Worm (Caenorhabditis elegans) whole organism, young adult: ENCODE measurements around the gene C44H9.4.
A peak's percentile ranks its signal among the peaks of the same experiment; 100 is the strongest.

Source experiments
- C06A6.2 ChIP-seq: fragments of 200-800 bp; sonication (Bioruptor generic); conservative IDR thresholded peaks from 2 replicates; pipeline ENCODE4 v1.3.6; 2022; ENCODE audit warnings: missing genetic modification characterization, missing compliant biosample characterization
- F10E7.11 ChIP-seq: sonication (generic microtip); optimal IDR thresholded peaks from 2 replicates; lab custom pipeline; 2017; ENCODE audit warnings: mild to moderate bottlenecking, missing genetic modification characterization, moderate library complexity, missing compliant biosample characterization
- F22D6.2 ChIP-seq: sonication (generic microtip); optimal IDR thresholded peaks from 2 replicates; lab custom pipeline; 2016; ENCODE audit warnings: mild to moderate bottlenecking, missing genetic modification characterization, missing compliant biosample characterization
- F23B12.7 ChIP-seq: sonication (generic microtip); optimal IDR thresholded peaks from 2 replicates; lab custom pipeline; 2017; ENCODE audit warnings: missing genetic modification characterization, mild to moderate bottlenecking, missing compliant biosample characterization, antibody characterized with exemption, moderate library complexity; ENCODE audit not compliant: insufficient read depth
- F39B2.1 ChIP-seq: fragments of 200-800 bp; sonication (Bioruptor generic); IDR thresholded peaks from 2 replicates; pipeline ENCODE4 v1.3.6; 2022; ENCODE audit warnings: missing genetic modification reagents, missing genetic modification characterization, missing compliant biosample characterization
- K11D2.4 ChIP-seq: fragments of 200-800 bp; sonication (Bioruptor generic); IDR thresholded peaks from 2 replicates; pipeline ENCODE4 v1.3.6; 2022; ENCODE audit warnings: missing genetic modification reagents, missing genetic modification characterization, missing compliant biosample characterization
- K12H6.12 ChIP-seq: fragments of 200-800 bp; sonication (Bioruptor generic); optimal IDR thresholded peaks from 2 replicates; lab custom pipeline; 2018; ENCODE audit warnings: mild to moderate bottlenecking, missing genetic modification characterization, missing compliant biosample characterization
- Y67H2A.10 ChIP-seq: fragments of 200-800 bp; sonication (Bioruptor generic); conservative IDR thresholded peaks from 2 replicates; pipeline ENCODE4 v1.3.6; 2022; ENCODE audit warnings: missing genetic modification reagents, missing genetic modification characterization, missing compliant biosample characterization
- Y95B8A.8 ChIP-seq: fragments of 200-800 bp; sonication (Bioruptor generic); IDR thresholded peaks from 2 replicates; pipeline ENCODE4 v1.3.6; 2022; ENCODE audit warnings: missing genetic modification reagents, missing genetic modification characterization, missing compliant biosample characterization
- ama-1 ChIP-seq, 3 experiments: fragments of 150-350 bp in 1 of 3; sonication (generic microtip) in 2 of 3; optimal IDR thresholded peaks; 2 replicates each; lab custom pipeline; 2014 to 2018; ENCODE audit warnings: missing biosample characterization in 2 of 3, missing genetic modification characterization in 2 of 3, missing genetic modification reagents in 2 of 3
- attf-5 ChIP-seq: fragments of 200-800 bp; sonication (Bioruptor generic); optimal IDR thresholded peaks from 2 replicates; lab custom pipeline; 2018; ENCODE audit warnings: mild to moderate bottlenecking, missing genetic modification characterization, missing compliant biosample characterization
- bed-2 ChIP-seq: fragments of 200-800 bp; sonication (Bioruptor generic); IDR thresholded peaks from 2 replicates; pipeline ENCODE4 v1.3.6; 2022; ENCODE audit warnings: missing genetic modification reagents, missing genetic modification characterization, missing compliant biosample characterization
- ccch-3 ChIP-seq: fragments of 200-800 bp; sonication (Bioruptor generic); optimal IDR thresholded peaks from 2 replicates; lab custom pipeline; 2018; ENCODE audit warnings: mild to moderate bottlenecking, missing genetic modification characterization, missing compliant biosample characterization
- cebp-1 ChIP-seq, 2 experiments: fragments of 200-800 bp in 1 of 2; sonication (Bioruptor generic) in 1 of 2; sonication (generic microtip) in 1 of 2; IDR thresholded peaks in 1 of 2; optimal IDR thresholded peaks in 1 of 2; 2 replicates each; pipeline versions ENCODE4 v1.3.6 to Lab custom; 2017 to 2022; ENCODE audit warnings: missing compliant biosample characterization in 2 of 2, missing genetic modification characterization in 2 of 2, mild to moderate bottlenecking in 1 of 2, missing genetic modification reagents in 1 of 2, moderate library complexity in 1 of 2
- cebp-2 ChIP-seq: fragments of 200-800 bp; sonication (Bioruptor generic); IDR thresholded peaks from 2 replicates; pipeline ENCODE4 v1.3.6; 2022; ENCODE audit warnings: missing genetic modification characterization, missing compliant biosample characterization
- ceh-40 ChIP-seq: fragments of 200-800 bp; sonication (Bioruptor generic); IDR thresholded peaks from 2 replicates; pipeline ENCODE4 v1.3.6; 2022; ENCODE audit warnings: missing genetic modification characterization, missing compliant biosample characterization
- ceh-58 ChIP-seq: fragments of 200-800 bp; sonication (Bioruptor generic); IDR thresholded peaks from 2 replicates; pipeline ENCODE4 v1.3.6; 2022; ENCODE audit warnings: missing genetic modification characterization, missing compliant biosample characterization
- chd-7 ChIP-seq: sonication (generic microtip); optimal IDR thresholded peaks from 2 replicates; lab custom pipeline; 2016; ENCODE audit warnings: mild to moderate bottlenecking, missing genetic modification characterization, moderate library complexity, missing compliant biosample characterization
- die-1 ChIP-seq: sonication (generic microtip); optimal IDR thresholded peaks from 2 replicates; lab custom pipeline; 2016; ENCODE audit warnings: missing genotype, mild to moderate bottlenecking, missing genetic modification characterization, missing compliant biosample characterization
- dox-1 ChIP-seq: fragments of 200-800 bp; sonication (Bioruptor generic); IDR thresholded peaks from 2 replicates; pipeline ENCODE4 v1.3.6; 2022; ENCODE audit warnings: missing genetic modification reagents, missing genetic modification characterization, missing compliant biosample characterization
- dpl-1 ChIP-seq: fragments of 150-350 bp; optimal IDR thresholded peaks from 2 replicates; lab custom pipeline; 2014; ENCODE audit warnings: missing biosample characterization, missing genetic modification reagents, missing genetic modification characterization
- fkh-3 ChIP-seq: sonication (generic microtip); optimal IDR thresholded peaks from 2 replicates; lab custom pipeline; 2016; ENCODE audit warnings: mild to moderate bottlenecking, missing genetic modification characterization, missing compliant biosample characterization
- gei-17 ChIP-seq: fragments of 200-800 bp; sonication (Bioruptor generic); optimal IDR thresholded peaks from 2 replicates; lab custom pipeline; 2018; ENCODE audit warnings: mild to moderate bottlenecking, missing genetic modification characterization, missing compliant biosample characterization
- him-1 ChIP-seq: sonication (generic microtip); optimal IDR thresholded peaks from 2 replicates; lab custom pipeline; 2016; ENCODE audit warnings: missing genotype, missing genetic modification reagents, missing genetic modification characterization, missing compliant biosample characterization
- hlh-12 ChIP-seq: sonication (generic microtip); optimal IDR thresholded peaks from 2 replicates; lab custom pipeline; 2016; ENCODE audit warnings: missing genetic modification characterization, missing compliant biosample characterization
- hrde-1 ChIP-seq: sonication (generic microtip); optimal IDR thresholded peaks from 2 replicates; lab custom pipeline; 2016; ENCODE audit warnings: missing genetic modification characterization, mild to moderate bottlenecking, missing compliant biosample characterization, moderate library complexity, missing genotype, missing genetic modification reagents, borderline replicate concordance
- hsf-1 ChIP-seq: fragments of 200-800 bp; sonication (Bioruptor generic); IDR thresholded peaks from 2 replicates; pipeline ENCODE4 v1.3.6; 2022; ENCODE audit warnings: missing genetic modification reagents, missing genetic modification characterization, missing compliant biosample characterization
- lsy-27 ChIP-seq: sonication (generic microtip); optimal IDR thresholded peaks from 2 replicates; lab custom pipeline; 2017; ENCODE audit warnings: missing genetic modification characterization, mild to moderate bottlenecking, missing compliant biosample characterization, antibody characterized with exemption, missing genotype, borderline replicate concordance; ENCODE audit not compliant: insufficient read depth
- madf-10 ChIP-seq: sonication (generic microtip); optimal IDR thresholded peaks from 2 replicates; lab custom pipeline; 2016; ENCODE audit warnings: mild to moderate bottlenecking, missing genetic modification characterization, missing compliant biosample characterization
- madf-3 ChIP-seq: fragments of 200-800 bp; sonication (Bioruptor generic); IDR thresholded peaks from 2 replicates; pipeline ENCODE4 v1.3.6; 2022; ENCODE audit warnings: missing genetic modification reagents, missing genetic modification characterization, missing compliant biosample characterization
- mel-28 ChIP-seq: sonication (generic microtip); optimal IDR thresholded peaks from 2 replicates; lab custom pipeline; 2016; ENCODE audit warnings: borderline replicate concordance, mild to moderate bottlenecking, missing genetic modification characterization, missing compliant biosample characterization
- mes-4 ChIP-seq: sonication (generic microtip); optimal IDR thresholded peaks from 2 replicates; lab custom pipeline; 2016; ENCODE audit warnings: missing genotype, missing genetic modification characterization, missing compliant biosample characterization
- nhr-120 ChIP-seq: fragments of 200-800 bp; sonication (Bioruptor generic); IDR thresholded peaks from 2 replicates; pipeline ENCODE4 v1.3.6; 2022; ENCODE audit warnings: missing genetic modification characterization, missing compliant biosample characterization
- nhr-27 ChIP-seq: fragments of 200-800 bp; sonication (Bioruptor generic); optimal IDR thresholded peaks from 2 replicates; lab custom pipeline; 2018; ENCODE audit warnings: mild to moderate bottlenecking, missing genetic modification characterization, moderate library complexity, missing compliant biosample characterization
- nhr-80 ChIP-seq: sonication (generic microtip); optimal IDR thresholded peaks from 2 replicates; lab custom pipeline; 2016; ENCODE audit warnings: missing genetic modification characterization, missing compliant biosample characterization
- pbrm-1 ChIP-seq: fragments of 200-800 bp; sonication (Bioruptor generic); IDR thresholded peaks from 2 replicates; pipeline ENCODE4 v1.3.6; 2022; ENCODE audit warnings: missing genetic modification reagents, missing genetic modification characterization, missing compliant biosample characterization
- pha-4 ChIP-seq: fragments of 150-350 bp; sonication (generic microtip); optimal IDR thresholded peaks from 2 replicates; lab custom pipeline; 2014; ENCODE audit warnings: missing biosample characterization, missing genetic modification reagents, missing genetic modification characterization
- snpc-1.3 ChIP-seq: sonication (generic microtip); optimal IDR thresholded peaks from 2 replicates; lab custom pipeline; 2017; ENCODE audit warnings: missing genetic modification characterization, mild to moderate bottlenecking, missing compliant biosample characterization, antibody characterized with exemption, moderate library complexity, missing genotype, missing genetic modification reagents; ENCODE audit not compliant: insufficient read depth
- tbp1 ChIP-seq: fragments of 200-800 bp; sonication (Bioruptor generic); optimal IDR thresholded peaks from 2 replicates; lab custom pipeline; 2018; ENCODE audit warnings: mild to moderate bottlenecking, missing genetic modification characterization, missing compliant biosample characterization
- zfh-2 ChIP-seq: fragments of 200-800 bp; sonication (Bioruptor generic); conservative IDR thresholded peaks from 2 replicates; pipeline ENCODE4 v1.3.6; 2022; ENCODE audit warnings: missing genetic modification reagents, missing genetic modification characterization, missing compliant biosample characterization
- ztf-18 ChIP-seq: sonication (generic microtip); optimal IDR thresholded peaks from 2 replicates; lab custom pipeline; 2016; ENCODE audit warnings: missing genotype, mild to moderate bottlenecking, missing genetic modification characterization, missing compliant biosample characterization

C44H9.4 gene

ce11 chrV:12815386-12815785 is 20.1 kb upstream of the C44H9.4 start:
- TF ChIP-seq pha-4 (peak; percentile 9), mel-28 (tag; lab: Kevin White, UChicago) (no peak), madf-3 (GFP tag; lab: Robert Waterston, UW) (no peak)

ce11 chrV:12816672-12817071 is 18.8 kb upstream of the C44H9.4 start:
- no peak for TF ChIP-seq lsy-27 (tag; lab: Kevin White, UChicago)
- TF ChIP-seq him-1 (tag; lab: Kevin White, UChicago), result no peak
- no peak for TF ChIP-seq ama-1 (optimal IDR thresholded peaks at IDR 0.05; lab: Kevin White, UChicago)
- peak in 1 of 2 experiments; percentile 66 for TF ChIP-seq ama-1 (GFP tag; optimal IDR thresholded peaks at IDR 0.05; lab: Kevin White, UChicago)
- no peak for TF ChIP-seq cebp-2 (GFP tag; lab: Robert Waterston, UW)
- TF ChIP-seq, all 124 proteins: peak for 1

DNA sequence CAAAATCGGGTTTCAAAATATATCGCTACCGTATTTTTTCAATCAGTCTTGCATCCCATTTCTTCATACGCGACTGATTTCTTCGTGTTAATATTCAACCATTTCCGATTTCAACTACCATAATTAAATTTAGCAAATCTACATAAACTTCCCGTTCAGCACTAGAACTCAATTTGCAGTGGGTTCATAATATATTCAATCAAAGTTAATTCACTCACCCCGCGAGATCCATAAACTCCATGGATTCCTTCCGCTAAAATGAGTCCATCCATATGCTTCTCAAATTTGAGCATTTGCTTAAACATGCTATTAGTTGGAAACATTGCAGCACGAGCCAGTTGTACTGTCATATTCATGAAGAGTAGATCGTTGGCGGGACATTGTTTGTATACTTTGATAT is 17.0 kb upstream of the C44H9.4 start:
- no peak for TF ChIP-seq nhr-27

- TF ChIP-seq gei-17 (GFP tag; lab: Kevin White, UChicago) (no peak), fkh-3 (tag; lab: Kevin White, UChicago) (no peak), mel-28 (tag; lab: Kevin White, UChicago) (no peak), dpl-1 (GFP tag; lab: Kevin White, UChicago) (no peak), F23B12.7 (tag; lab: Kevin White, UChicago) (no peak), dox-1 (0 out of 2 replicates have a peak, but pooled peaks have one; percentile 39), ceh-40 (GFP tag; lab: Robert Waterston, UW) (no peak), Y95B8A.8 (no peak), ccch-3 (GFP tag; lab: Kevin White, UChicago) (no peak), nhr-120 (GFP tag; lab: Robert Waterston, UW) (no peak), tbp1 (no peak), hlh-12 (tag; lab: Kevin White, UChicago) (no peak), lsy-27 (tag; lab: Kevin White, UChicago) (no peak), F39B2.1 (no peak), nhr-80 (tag; lab: Kevin White, UChicago) (no peak), hsf-1 (GFP tag; lab: Robert Waterston, UW) (no peak), pbrm-1 (GFP tag; lab: Robert Waterston, UW) (peak; percentile 57; the same call in 1 of the 2 replicates), bed-2 (GFP tag; lab: Robert Waterston, UW) (no peak), chd-7 (tag; lab: Kevin White, UChicago) (no peak), ama-1 (optimal IDR thresholded peaks at IDR 0.05; lab: Kevin White, UChicago) (no peak), ama-1 (GFP tag; optimal IDR thresholded peaks at IDR 0.05; lab: Kevin White, UChicago) (no peak), ztf-18 (tag; lab: Kevin White, UChicago) (peak; percentile 4), ceh-58 (GFP tag; lab: Robert Waterston, UW) (no peak), K11D2.4 (no peak), cebp-1 (GFP tag; IDR thresholded peaks at IDR 0.05; lab: Robert Waterston, UW) (0 out of 2 replicates have a peak, but pooled peaks have one; percentile 13), cebp-1 (tag; optimal IDR thresholded peaks at IDR 0.05; lab: Kevin White, UChicago) (peak; percentile 52), C06A6.2 (GFP tag; lab: Robert Waterston, UW) (no peak), zfh-2 (GFP tag; lab: Robert Waterston, UW) (no peak), K12H6.12 (tag; lab: Kevin White, UChicago) (peak; percentile 64), hrde-1 (tag; lab: Kevin White, UChicago) (no peak), Y67H2A.10 (GFP tag; lab: Robert Waterston, UW) (no peak), madf-10 (tag; lab: Kevin White, UChicago) (peak; percentile 71), nhr-27 (no peak), die-1 (no peak), F10E7.11 (tag; lab: Kevin White, UChicago) (no peak), snpc-1.3 (tag; lab: Kevin White, UChicago) (no peak), F22D6.2 (tag; lab: Kevin White, UChicago) (no peak), attf-5 (GFP tag; lab: Kevin White, UChicago) (peak; percentile 50), mes-4 (no peak)
Observed at ce11 chrV:12819155-12819554, 16.3 kb upstream of the C44H9.4 start.
